Worm (Caenorhabditis elegans) whole organism, young adult: ENCODE data around the gene prp-3.

Experiments used
- B0035.1 ChIP-seq: sonication (generic microtip); optimal IDR thresholded peaks from 2 replicates; lab custom pipeline; 2016; ENCODE audit warnings: missing genetic modification characterization, mild to moderate bottlenecking, missing compliant biosample characterization, missing genotype, missing genetic modification reagents
- B0261.1 ChIP-seq: sonication (generic microtip); optimal IDR thresholded peaks from 2 replicates; lab custom pipeline; 2016; ENCODE audit warnings: mild to moderate bottlenecking, missing genetic modification characterization, moderate library complexity, missing compliant biosample characterization
- B0336.3 ChIP-seq: fragments of 200-800 bp; sonication (Bioruptor generic); IDR thresholded peaks from 2 replicates; pipeline ENCODE4 v1.3.6; 2022; ENCODE audit warnings: missing genetic modification characterization, missing compliant biosample characterization
- F52B5.7 ChIP-seq: sonication (generic microtip); optimal IDR thresholded peaks from 2 replicates; lab custom pipeline; 2016; ENCODE audit warnings: mild to moderate bottlenecking, missing genetic modification characterization, missing compliant biosample characterization
- F57C9.4 ChIP-seq: sonication (generic microtip); optimal IDR thresholded peaks from 2 replicates; lab custom pipeline; 2017; ENCODE audit warnings: mild to moderate bottlenecking, missing genetic modification characterization, missing compliant biosample characterization
- K11D2.4 ChIP-seq: fragments of 200-800 bp; sonication (Bioruptor generic); IDR thresholded peaks from 2 replicates; pipeline ENCODE4 v1.3.6; 2022; ENCODE audit warnings: missing genetic modification reagents, missing genetic modification characterization, missing compliant biosample characterization
- K12H6.12 ChIP-seq: fragments of 200-800 bp; sonication (Bioruptor generic); optimal IDR thresholded peaks from 2 replicates; lab custom pipeline; 2018; ENCODE audit warnings: mild to moderate bottlenecking, missing genetic modification characterization, missing compliant biosample characterization
- T07F8.4 ChIP-seq: sonication (generic microtip); optimal IDR thresholded peaks from 2 replicates; lab custom pipeline; 2016; ENCODE audit warnings: mild to moderate bottlenecking, missing genetic modification characterization, moderate library complexity, missing compliant biosample characterization
- Y79H2A.3 ChIP-seq: fragments of 200-800 bp; sonication (Bioruptor generic); conservative IDR thresholded peaks from 2 replicates; pipeline ENCODE4 v1.3.6; 2022; ENCODE audit warnings: missing genetic modification reagents, missing genetic modification characterization, missing compliant biosample characterization
- ZK185.1 ChIP-seq: sonication (generic microtip); optimal IDR thresholded peaks from 2 replicates; lab custom pipeline; 2016; ENCODE audit warnings: mild to moderate bottlenecking, missing genetic modification characterization, missing compliant biosample characterization; ENCODE audit not compliant: poor library complexity, severe bottlenecking
- attf-5 ChIP-seq: fragments of 200-800 bp; sonication (Bioruptor generic); optimal IDR thresholded peaks from 2 replicates; lab custom pipeline; 2018; ENCODE audit warnings: mild to moderate bottlenecking, missing genetic modification characterization, missing compliant biosample characterization
- bed-1 ChIP-seq: fragments of 200-800 bp; sonication (Bioruptor generic); IDR thresholded peaks from 2 replicates; pipeline ENCODE4 v1.3.6; 2022; ENCODE audit warnings: missing genetic modification reagents, missing genetic modification characterization, missing compliant biosample characterization
- bed-2 ChIP-seq: fragments of 200-800 bp; sonication (Bioruptor generic); IDR thresholded peaks from 2 replicates; pipeline ENCODE4 v1.3.6; 2022; ENCODE audit warnings: missing genetic modification reagents, missing genetic modification characterization, missing compliant biosample characterization
- ceh-27 ChIP-seq: fragments of 200-800 bp; sonication (Bioruptor generic); optimal IDR thresholded peaks from 2 replicates; lab custom pipeline; 2018; ENCODE audit warnings: mild to moderate bottlenecking, missing genetic modification characterization, moderate library complexity, missing compliant biosample characterization
- ceh-58 ChIP-seq: fragments of 200-800 bp; sonication (Bioruptor generic); IDR thresholded peaks from 2 replicates; pipeline ENCODE4 v1.3.6; 2022; ENCODE audit warnings: missing genetic modification characterization, missing compliant biosample characterization
- ceh-79 ChIP-seq: sonication (generic microtip); optimal IDR thresholded peaks from 2 replicates; lab custom pipeline; 2017; ENCODE audit warnings: mild to moderate bottlenecking, missing genetic modification characterization, missing compliant biosample characterization
- die-1 ChIP-seq: sonication (generic microtip); optimal IDR thresholded peaks from 2 replicates; lab custom pipeline; 2016; ENCODE audit warnings: missing genotype, mild to moderate bottlenecking, missing genetic modification characterization, missing compliant biosample characterization
- egl-18 ChIP-seq: fragments of 200-800 bp; sonication (Bioruptor generic); IDR thresholded peaks from 2 replicates; pipeline ENCODE4 v1.3.6; 2022; ENCODE audit warnings: missing genetic modification reagents, missing genetic modification characterization, missing compliant biosample characterization
- egl-44 ChIP-seq: fragments of 200-800 bp; sonication (Bioruptor generic); IDR thresholded peaks from 2 replicates; pipeline ENCODE4 v1.3.6; 2022; ENCODE audit warnings: missing genetic modification reagents, missing genetic modification characterization, missing compliant biosample characterization
- egrh-3 ChIP-seq: fragments of 200-800 bp; sonication (Bioruptor generic); IDR thresholded peaks from 2 replicates; pipeline ENCODE4 v1.3.6; 2022; ENCODE audit warnings: missing genetic modification reagents, missing genetic modification characterization, missing compliant biosample characterization
- gei-17 ChIP-seq: fragments of 200-800 bp; sonication (Bioruptor generic); optimal IDR thresholded peaks from 2 replicates; lab custom pipeline; 2018; ENCODE audit warnings: mild to moderate bottlenecking, missing genetic modification characterization, missing compliant biosample characterization
- hmg-1.2 ChIP-seq: fragments of 200-800 bp; sonication (Bioruptor generic); IDR thresholded peaks from 2 replicates; pipeline ENCODE4 v1.3.6; 2022; ENCODE audit warnings: missing genetic modification reagents, missing genetic modification characterization, missing compliant biosample characterization
- hmg-20 ChIP-seq: fragments of 200-800 bp; sonication (Bioruptor generic); IDR thresholded peaks from 2 replicates; pipeline ENCODE4 v1.3.6; 2022; ENCODE audit warnings: missing genetic modification reagents, missing genetic modification characterization, missing compliant biosample characterization
- lin-35 ChIP-seq, 3 experiments: fragments of 150-350 bp in 2 of 3; sonication (generic microtip) in 1 of 3; optimal IDR thresholded peaks; 2 replicates each; lab custom pipeline; 2014 to 2018; ENCODE audit warnings: missing biosample characterization in 3 of 3, missing genetic modification characterization in 3 of 3, missing genetic modification reagents in 3 of 3
- lsl-1 ChIP-seq: fragments of 200-800 bp; sonication (Bioruptor generic); optimal IDR thresholded peaks from 2 replicates; lab custom pipeline; 2018; ENCODE audit warnings: mild to moderate bottlenecking, missing genetic modification characterization, moderate library complexity, missing compliant biosample characterization
- madf-10 ChIP-seq: sonication (generic microtip); optimal IDR thresholded peaks from 2 replicates; lab custom pipeline; 2016; ENCODE audit warnings: mild to moderate bottlenecking, missing genetic modification characterization, missing compliant biosample characterization
- madf-6 ChIP-seq: fragments of 200-800 bp; sonication (Bioruptor generic); IDR thresholded peaks from 2 replicates; pipeline ENCODE4 v1.3.6; 2022; ENCODE audit warnings: missing genetic modification reagents, missing genetic modification characterization, missing compliant biosample characterization
- mxl-1 ChIP-seq: sonication (generic microtip); optimal IDR thresholded peaks from 2 replicates; lab custom pipeline; 2016; ENCODE audit warnings: missing genetic modification characterization, missing compliant biosample characterization
- nfya-2 ChIP-seq: fragments of 200-800 bp; sonication (Bioruptor generic); IDR thresholded peaks from 2 replicates; pipeline ENCODE4 v1.3.6; 2022; ENCODE audit warnings: missing genetic modification reagents, missing genetic modification characterization, missing compliant biosample characterization
- nhr-80 ChIP-seq: sonication (generic microtip); optimal IDR thresholded peaks from 2 replicates; lab custom pipeline; 2016; ENCODE audit warnings: missing genetic modification characterization, missing compliant biosample characterization
- rec-8 ChIP-seq, 2 experiments: sonication (generic microtip); optimal IDR thresholded peaks; 2 replicates each; lab custom pipeline; 2016; ENCODE audit warnings: mild to moderate bottlenecking in 2 of 2, missing genetic modification characterization in 2 of 2, missing genetic modification reagents in 2 of 2, missing genotype in 2 of 2, missing biosample characterization in 1 of 2, missing compliant biosample characterization in 1 of 2, moderate library complexity in 1 of 2
- sdz-38 ChIP-seq: sonication (generic microtip); optimal IDR thresholded peaks from 2 replicates; lab custom pipeline; 2016; ENCODE audit warnings: missing genotype, missing genetic modification characterization, missing compliant biosample characterization
- sea-2 ChIP-seq: fragments of 200-800 bp; sonication (Bioruptor generic); IDR thresholded peaks from 2 replicates; pipeline ENCODE4 v1.3.6; 2022; ENCODE audit warnings: missing genetic modification characterization, missing compliant biosample characterization
- snpc-1.3 ChIP-seq: sonication (generic microtip); optimal IDR thresholded peaks from 2 replicates; lab custom pipeline; 2017; ENCODE audit warnings: missing genetic modification characterization, mild to moderate bottlenecking, missing compliant biosample characterization, antibody characterized with exemption, moderate library complexity, missing genotype, missing genetic modification reagents; ENCODE audit not compliant: insufficient read depth
- tbp1 ChIP-seq: fragments of 200-800 bp; sonication (Bioruptor generic); optimal IDR thresholded peaks from 2 replicates; lab custom pipeline; 2018; ENCODE audit warnings: mild to moderate bottlenecking, missing genetic modification characterization, missing compliant biosample characterization
- unc-130 ChIP-seq: sonication (generic microtip); optimal IDR thresholded peaks from 2 replicates; lab custom pipeline; 2016; ENCODE audit warnings: missing genetic modification reagents, missing genetic modification characterization, missing compliant biosample characterization
- zfh-2 ChIP-seq: fragments of 200-800 bp; sonication (Bioruptor generic); conservative IDR thresholded peaks from 2 replicates; pipeline ENCODE4 v1.3.6; 2022; ENCODE audit warnings: missing genetic modification reagents, missing genetic modification characterization, missing compliant biosample characterization
- ztf-18 ChIP-seq: sonication (generic microtip); optimal IDR thresholded peaks from 2 replicates; lab custom pipeline; 2016; ENCODE audit warnings: missing genotype, mild to moderate bottlenecking, missing genetic modification characterization, missing compliant biosample characterization

Gene prp-3

DNA sequence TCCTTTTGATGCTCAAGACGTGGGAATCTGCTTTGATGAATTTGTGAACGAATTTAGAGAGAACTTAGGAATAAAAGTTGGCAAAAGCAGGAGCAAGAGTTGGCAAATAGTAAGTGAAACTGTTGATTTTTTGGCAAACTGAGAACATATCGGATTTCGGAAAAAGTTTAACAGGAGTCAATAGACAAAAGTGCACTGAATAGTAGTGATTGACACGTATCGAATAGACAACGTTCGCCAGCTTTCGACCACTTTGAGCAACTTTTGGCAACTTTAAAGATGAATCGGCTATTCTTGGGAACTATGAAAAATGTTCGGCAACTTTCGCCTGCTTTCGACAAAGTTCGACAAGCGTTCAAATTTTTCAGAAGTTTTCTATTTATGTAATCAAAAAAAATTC lies 36.2 kb downstream of the prp-3 start, which contains the start of gene M03C11.9:
Gene M03C11.9 (minus strand): TSS at position 101 of the 400 bp plus-strand sequence.
- TF ChIP-seq egrh-3 (GFP tag; lab: Robert Waterston, UW): no peak
- no peak for TF ChIP-seq unc-130 (GFP tag; lab: Kevin White, UChicago)
- TF ChIP-seq nhr-80 (tag; lab: Kevin White, UChicago): no peak
- TF ChIP-seq, all 124 proteins: peak for 0

DNA sequence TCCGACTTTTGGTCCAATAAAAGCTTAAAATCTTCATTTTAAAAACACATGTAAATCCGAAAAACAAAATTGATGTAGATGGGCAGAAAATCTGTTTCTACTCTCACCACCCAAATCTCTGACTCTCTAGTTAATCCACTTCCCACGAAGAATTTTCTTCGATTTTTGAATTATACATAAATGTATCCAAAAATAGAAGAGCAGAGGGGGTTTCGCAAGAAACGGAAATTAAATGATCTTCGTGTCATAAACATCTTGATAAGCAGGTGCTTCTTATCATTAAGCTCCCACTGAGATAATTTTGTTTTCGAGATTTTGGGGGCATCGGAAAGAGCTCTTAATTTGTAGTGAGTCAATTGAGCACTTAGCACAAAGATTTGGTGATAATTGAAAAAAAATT lies 38.2 kb downstream of the prp-3 start:
- TF ChIP-seq lsl-1 (GFP tag; lab: Kevin White, UChicago) (no peak), egl-44 (GFP tag; lab: Robert Waterston, UW) (no peak), lin-35 (GFP tag; optimal IDR thresholded peaks at IDR 0.05; lab: Kevin White, UChicago) (no peak), T07F8.4 (tag; lab: Kevin White, UChicago) (no peak), attf-5 (no peak), snpc-1.3 (tag; lab: Kevin White, UChicago) (no peak), unc-130 (GFP tag; lab: Kevin White, UChicago) (no peak), nfya-2 (GFP tag; lab: Robert Waterston, UW) (no peak), B0261.1 (no peak), egl-18 (GFP tag; lab: Robert Waterston, UW) (no peak)
- TF ChIP-seq, all 124 proteins: peak for 0

DNA sequence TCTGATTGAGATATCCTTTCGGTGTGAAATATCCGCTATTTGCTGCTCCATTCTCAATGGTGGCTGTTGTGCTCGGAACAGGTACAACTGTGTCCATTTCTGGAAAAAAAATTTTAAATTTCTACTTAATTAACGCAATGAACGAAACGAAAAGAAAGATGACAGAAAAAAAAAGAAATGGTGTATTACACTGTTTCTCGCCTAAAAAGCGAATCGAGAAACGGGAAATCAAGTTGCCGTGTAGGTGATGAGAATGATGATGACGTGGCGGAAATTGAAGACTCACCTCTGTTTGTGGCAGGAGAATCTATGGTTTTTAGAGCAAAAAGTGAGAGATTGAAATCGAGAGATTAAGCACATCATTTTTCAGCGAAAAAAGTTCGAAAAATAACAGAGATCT lies 41.3 kb downstream of the prp-3 start, which contains the start of gene C38H2.3:
Gene C38H2.3 (minus strand): TSS at position 101 of the 400 bp plus-strand sequence.
- TF ChIP-seq rec-8 (tag; optimal IDR thresholded peaks at IDR 0.05; lab: Kevin White, UChicago) (no peak), B0336.3 (GFP tag; lab: Robert Waterston, UW) (no peak), T07F8.4 (tag; lab: Kevin White, UChicago) (no peak), F52B5.7 (tag; lab: Kevin White, UChicago) (no peak), Y79H2A.3 (no peak), tbp1 (GFP tag; lab: Kevin White, UChicago) (no peak), gei-17 (GFP tag; lab: Kevin White, UChicago) (no peak), B0035.1 (tag; lab: Kevin White, UChicago) (no peak), ztf-18 (tag; lab: Kevin White, UChicago) (no peak), bed-2 (GFP tag; lab: Robert Waterston, UW) (no peak), ceh-27 (GFP tag; lab: Kevin White, UChicago) (no peak), hmg-20 (GFP tag; lab: Robert Waterston, UW) (no peak)

DNA sequence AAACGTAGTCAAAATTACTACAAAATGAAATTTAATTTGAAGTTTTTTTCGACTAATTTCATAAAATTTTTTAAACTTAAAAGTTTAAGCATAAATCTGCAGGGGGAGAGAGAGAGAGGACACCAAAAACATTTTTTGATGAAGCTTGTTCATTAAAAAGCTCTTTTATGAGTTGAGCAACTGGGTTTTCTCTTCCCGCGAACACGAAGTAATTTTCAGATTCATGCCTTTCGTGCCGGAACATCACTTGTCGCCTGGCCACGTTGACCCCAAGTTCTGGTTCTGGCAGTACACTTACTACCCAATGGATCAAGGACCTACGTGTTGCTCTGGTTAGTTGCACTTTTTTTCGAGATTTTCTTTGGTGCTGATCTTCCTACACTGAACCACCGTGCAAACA lies 44.0 kb downstream of the prp-3 start:
- no peak for TF ChIP-seq rec-8 (tag; optimal IDR thresholded peaks at IDR 0.05; lab: Kevin White, UChicago)
- TF ChIP-seq madf-6: no peak
- TF ChIP-seq madf-10 (tag; lab: Kevin White, UChicago): no peak
- no peak for TF ChIP-seq ceh-79 (tag; lab: Kevin White, UChicago)
- no peak for TF ChIP-seq bed-2 (GFP tag; lab: Robert Waterston, UW)
- TF ChIP-seq T07F8.4 (tag; lab: Kevin White, UChicago): no peak
- TF ChIP-seq K11D2.4 (GFP tag; lab: Robert Waterston, UW): no peak
- TF ChIP-seq F57C9.4 (tag; lab: Kevin White, UChicago): no peak
- TF ChIP-seq hmg-1.2 (GFP tag; lab: Robert Waterston, UW): no peak
- TF ChIP-seq sdz-38 (tag; lab: Kevin White, UChicago): no peak
- TF ChIP-seq bed-1: no peak
- TF ChIP-seq ceh-58 (GFP tag; lab: Robert Waterston, UW): no peak
- TF ChIP-seq K12H6.12 (tag; lab: Kevin White, UChicago): no peak
- TF ChIP-seq tbp1 (GFP tag; lab: Kevin White, UChicago): no peak
- TF ChIP-seq sea-2: no peak
- no peak for TF ChIP-seq ZK185.1 (tag; lab: Kevin White, UChicago)
- no peak for TF ChIP-seq zfh-2 (GFP tag; lab: Robert Waterston, UW)
- no peak for TF ChIP-seq die-1 (tag; lab: Kevin White, UChicago)
- no peak for TF ChIP-seq gei-17 (GFP tag; lab: Kevin White, UChicago)
- no peak for TF ChIP-seq mxl-1 (tag; lab: Kevin White, UChicago)
